Worm (Caenorhabditis elegans): Measurements from ENCODE around the gene pqn-54.

Gene pqn-54

DNA sequence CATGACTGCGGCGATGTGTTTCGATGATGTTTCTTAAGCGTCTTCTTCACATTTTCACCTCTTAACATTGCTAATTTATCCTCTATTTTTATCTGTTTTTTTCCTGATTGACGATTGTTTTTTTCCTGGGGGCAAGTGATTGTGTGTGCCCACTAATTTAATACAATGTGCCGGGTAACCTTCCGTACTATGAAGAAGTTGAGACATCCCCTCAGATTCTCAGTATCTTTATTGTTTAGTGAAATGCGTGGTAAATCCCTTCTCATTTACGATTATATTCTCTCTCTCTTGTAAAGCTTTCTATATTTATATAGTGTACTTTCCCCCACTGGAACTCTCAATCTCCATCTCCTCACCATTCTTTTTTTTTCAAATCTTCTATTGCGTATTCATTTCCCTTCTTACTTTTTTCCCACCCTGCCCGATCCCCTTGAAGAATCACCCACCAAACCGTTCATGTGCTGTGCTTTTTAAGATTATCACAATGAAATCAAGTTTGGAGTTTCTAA lies 11.5 kb downstream of the pqn-54 start:
- TF ChIP-seq ama-1 (optimal IDR thresholded peaks at IDR 0.05) (no peak), ama-1 (GFP tag; optimal IDR thresholded peaks at IDR 0.05) (peak in 1 of 2 experiments; percentile 50), tbp1 (GFP tag; optimal IDR thresholded peaks at IDR 0.05) (peak; percentile 23), ztf-18 (tag; optimal IDR thresholded peaks at IDR 0.05) (peak; percentile 6), ekl-4 (GFP tag; IDR thresholded peaks at IDR 0.05) (peak; percentile 13; the same call in 1 of the 2 replicates), egl-18 (GFP tag; IDR thresholded peaks at IDR 0.05) (no peak), Y79H2A.3 (GFP tag; conservative IDR thresholded peaks at IDR 0.05) (0 out of 2 replicates have a peak, but pooled peaks have one; percentile 8), unc-130 (GFP tag; optimal IDR thresholded peaks at IDR 0.05) (no peak), attf-6 (GFP tag; IDR thresholded peaks at IDR 0.05) (0 out of 2 replicates have a peak, but pooled peaks have one; percentile 10), F49E8.2 (tag; optimal IDR thresholded peaks at IDR 0.05; ENCODE audit: insufficient read depth) (peak; percentile 69), F39B2.1 (GFP tag; IDR thresholded peaks at IDR 0.05) (0 out of 2 replicates have a peak, but pooled peaks have one; percentile 2), hsf-1 (GFP tag; IDR thresholded peaks at IDR 0.05) (peak; percentile 64; the same call in 1 of the 2 replicates), ztf-25 (GFP tag; IDR thresholded peaks at IDR 0.05) (peak; percentile 59; the same call in 1 of the 2 replicates), snpc-3.4 (tag; optimal IDR thresholded peaks at IDR 0.05) (peak; percentile 63), athp-1 (tag; optimal IDR thresholded peaks at IDR 0.05) (peak; percentile 71), madf-6 (GFP tag; IDR thresholded peaks at IDR 0.05) (peak; percentile 33; the same call in 1 of the 2 replicates), ztf-22 (GFP tag; optimal IDR thresholded peaks at IDR 0.05) (no peak), pbrm-1 (GFP tag; IDR thresholded peaks at IDR 0.05) (0 out of 2 replicates have a peak, but pooled peaks have one; percentile 11), lin-35 (GFP tag; optimal IDR thresholded peaks at IDR 0.05) (peak in 1 of 3 experiments; percentile 26), ztf-6 (GFP tag; IDR thresholded peaks at IDR 0.05) (no peak)

ce11 chrV:1476841-1477240 lies 12.1 kb downstream of the pqn-54 start:
- TF ChIP-seq xnd-1 (tag; optimal IDR thresholded peaks at IDR 0.05) (peak; percentile 33), F33H1.4 (GFP tag; IDR thresholded peaks at IDR 0.05) (peak; percentile 60), him-1 (tag; optimal IDR thresholded peaks at IDR 0.05) (peak; percentile 1), rcor-1 (GFP tag; IDR thresholded peaks at IDR 0.05) (0 out of 2 replicates have a peak, but pooled peaks have one; percentile 5), let-526 (GFP tag; IDR thresholded peaks at IDR 0.05) (no peak), ceh-91 (GFP tag; IDR thresholded peaks at IDR 0.05) (peak; percentile 42), snpc-1.3 (tag; optimal IDR thresholded peaks at IDR 0.05; ENCODE audit: insufficient read depth) (no peak), lsl-1 (GFP tag; optimal IDR thresholded peaks at IDR 0.05) (peak; percentile 77), mcd-1 (GFP tag; IDR thresholded peaks at IDR 0.05) (0 out of 2 replicates have a peak, but pooled peaks have one; percentile 3), ZK185.1 (tag; optimal IDR thresholded peaks at IDR 0.05; ENCODE audit: poor library complexity, severe bottlenecking) (no peak), egl-44 (GFP tag; IDR thresholded peaks at IDR 0.05) (no peak), ceh-40 (GFP tag; IDR thresholded peaks at IDR 0.05) (no peak), madf-6 (GFP tag; IDR thresholded peaks at IDR 0.05) (peak; percentile 26), unc-62 (GFP tag; optimal IDR thresholded peaks at IDR 0.05) (no peak)

ce11 chrV:1480841-1481240 lies 16.1 kb downstream of the pqn-54 start:
- TF ChIP-seq ceh-79 (tag; optimal IDR thresholded peaks at IDR 0.05) (no peak), K12H6.12 (tag; optimal IDR thresholded peaks at IDR 0.05) (peak; percentile 37)
